Worm (Caenorhabditis elegans): ENCODE results near the gene leo-1.

Gene leo-1

DNA sequence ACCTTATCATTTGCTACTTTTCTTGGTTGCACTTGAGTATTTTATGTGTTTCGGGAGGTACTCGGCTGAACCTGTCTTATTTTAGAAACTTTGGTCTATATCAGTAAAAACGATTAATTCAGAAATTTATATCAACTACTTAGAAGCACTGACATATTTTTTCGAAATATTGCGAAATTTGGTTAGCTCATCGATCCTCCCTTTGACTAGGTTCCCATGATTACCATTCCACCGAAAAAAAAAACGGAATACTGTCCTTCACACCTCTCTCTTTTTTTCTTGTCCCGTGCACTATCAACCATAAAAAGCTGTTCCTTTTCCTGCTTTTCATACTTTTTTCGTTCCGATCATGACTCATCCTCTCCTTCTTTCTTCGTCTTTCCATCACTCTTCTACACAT lies 43.9 kb downstream of the leo-1 start:
- peak; percentile 51; the same call in 1 of the 2 replicates for TF ChIP-seq cebp-1 (GFP tag; IDR thresholded peaks at IDR 0.05)
- peak; percentile 69 for TF ChIP-seq cebp-1 (tag; optimal IDR thresholded peaks at IDR 0.05)
- TF ChIP-seq ztf-26 (tag; optimal IDR thresholded peaks at IDR 0.05): no peak
- TF ChIP-seq F37B4.10 (GFP tag; IDR thresholded peaks at IDR 0.05): no peak

DNA sequence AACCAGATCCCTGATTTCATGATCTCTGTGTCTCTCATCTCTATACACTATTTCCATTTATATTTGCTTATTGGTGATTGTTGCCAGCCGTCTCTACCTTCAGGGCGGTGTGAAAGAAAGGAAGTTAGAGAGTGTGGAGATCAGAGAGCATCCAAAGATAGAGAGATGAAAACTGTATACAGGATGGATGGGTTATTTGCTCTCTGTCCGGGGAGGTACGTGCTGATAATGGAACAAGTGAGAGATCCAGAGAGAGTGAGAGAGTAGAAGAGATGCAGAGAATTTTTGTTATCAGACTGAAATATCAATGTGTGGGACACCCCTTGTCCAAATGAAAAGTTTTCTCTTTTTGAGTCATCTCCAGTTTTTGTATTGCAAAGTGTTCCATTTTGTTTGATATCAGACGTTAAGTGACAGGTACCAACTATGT lies 45.1 kb downstream of the leo-1 start:
- TF ChIP-seq ztf-22 (GFP tag; optimal IDR thresholded peaks at IDR 0.05): peak; percentile 62
- no peak for TF ChIP-seq fkh-3 (tag; optimal IDR thresholded peaks at IDR 0.05)
- TF ChIP-seq mes-4 (tag; optimal IDR thresholded peaks at IDR 0.05): no peak
- TF ChIP-seq dpl-1 (GFP tag; optimal IDR thresholded peaks at IDR 0.05): no peak
- 0 out of 2 replicates have a peak, but pooled peaks have one; percentile 27 for TF ChIP-seq cebp-1 (GFP tag; IDR thresholded peaks at IDR 0.05)
- TF ChIP-seq cebp-1 (tag; optimal IDR thresholded peaks at IDR 0.05): no peak
- TF ChIP-seq ceh-40 (GFP tag; IDR thresholded peaks at IDR 0.05): no peak
- TF ChIP-seq bed-2 (GFP tag; IDR thresholded peaks at IDR 0.05): no peak
- TF ChIP-seq ZK185.1 (tag; optimal IDR thresholded peaks at IDR 0.05; ENCODE audit: poor library complexity, severe bottlenecking): no peak
- TF ChIP-seq nhr-80 (tag; optimal IDR thresholded peaks at IDR 0.05): peak; percentile 98
- no peak for TF ChIP-seq ztf-26 (tag; optimal IDR thresholded peaks at IDR 0.05)
- TF ChIP-seq nhr-90 (tag; optimal IDR thresholded peaks at IDR 0.05): peak; percentile 50
- TF ChIP-seq ztf-18 (tag; optimal IDR thresholded peaks at IDR 0.05): no peak
- no peak for TF ChIP-seq T07F8.4 (tag; optimal IDR thresholded peaks at IDR 0.05)
- TF ChIP-seq Y53G8AR.9 (GFP tag; conservative IDR thresholded peaks at IDR 0.05): no peak
- TF ChIP-seq ceh-58 (GFP tag; IDR thresholded peaks at IDR 0.05): no peak
- no peak for TF ChIP-seq Y67H2A.10 (GFP tag; conservative IDR thresholded peaks at IDR 0.05)
- peak; percentile 52 for TF ChIP-seq ets-4 (GFP tag; optimal IDR thresholded peaks at IDR 0.05)
- no peak for TF ChIP-seq K11D2.4 (GFP tag; IDR thresholded peaks at IDR 0.05)
- no peak for TF ChIP-seq tbx-9 (tag; optimal IDR thresholded peaks at IDR 0.05; ENCODE audit: borderline replicate concordance)
- no peak for TF ChIP-seq ama-1 (optimal IDR thresholded peaks at IDR 0.05)
- TF ChIP-seq ama-1 (GFP tag; optimal IDR thresholded peaks at IDR 0.05): no peak
- no peak for TF ChIP-seq lsy-27 (tag; optimal IDR thresholded peaks at IDR 0.05; ENCODE audit: borderline replicate concordance, insufficient read depth)
- TF ChIP-seq egl-44 (GFP tag; IDR thresholded peaks at IDR 0.05): 0 out of 2 replicates have a peak, but pooled peaks have one; percentile 20
- TF ChIP-seq hmg-1.2 (GFP tag; IDR thresholded peaks at IDR 0.05): peak; percentile 50
- TF ChIP-seq unc-62 (GFP tag; optimal IDR thresholded peaks at IDR 0.05): peak; percentile 52

All from whole organism, young adult.